Worm (Caenorhabditis elegans) whole organism, L4 larva: Measurements from ENCODE around the gene Y54G2A.18.
"Not testable (repeated sequence)": the region's sequence is repeated elsewhere in the genome, so short reads cannot be mapped to it uniquely, and the experiment has no call there.

Experiments
- F49E8.2 ChIP-seq: sonication (generic microtip); optimal IDR thresholded peaks from 2 replicates; lab custom pipeline; 2016; ENCODE audit warnings: missing compliant biosample characterization, mild to moderate bottlenecking, missing genetic modification characterization, borderline replicate concordance
- ctbp-1 ChIP-seq: fragments of 200-800 bp; sonication (Bioruptor generic); IDR thresholded peaks from 2 replicates; pipeline ENCODE4 v1.3.6; 2022; ENCODE audit warnings: missing genetic modification reagents, missing genetic modification characterization, missing compliant biosample characterization
- lin-39 ChIP-seq: fragments of 150-350 bp; optimal IDR thresholded peaks from 2 replicates; lab custom pipeline; 2014; ENCODE audit warnings: missing biosample characterization, missing genetic modification reagents, missing genetic modification characterization
- nhr-111 ChIP-seq: fragments of 200-800 bp; sonication (Bioruptor generic); optimal IDR thresholded peaks from 2 replicates; lab custom pipeline; 2018; ENCODE audit warnings: mild to moderate bottlenecking, missing genetic modification characterization, missing compliant biosample characterization
- nhr-237 ChIP-seq: sonication (generic microtip); optimal IDR thresholded peaks from 2 replicates; lab custom pipeline; 2017; ENCODE audit warnings: missing biosample characterization, missing genetic modification characterization
- nhr-25 ChIP-seq: sonication (generic microtip); optimal IDR thresholded peaks from 2 replicates; lab custom pipeline; 2017; ENCODE audit warnings: missing genetic modification characterization, mild to moderate bottlenecking, missing compliant biosample characterization, antibody characterized with exemption, moderate library complexity, borderline replicate concordance; ENCODE audit not compliant: insufficient read depth
- nhr-28 ChIP-seq: fragments of 150-350 bp; optimal IDR thresholded peaks from 2 replicates; lab custom pipeline; 2014; ENCODE audit warnings: missing biosample characterization, missing genetic modification characterization
- php-3 ChIP-seq: fragments of 200-800 bp; sonication (Bioruptor generic); IDR thresholded peaks from 2 replicates; pipeline ENCODE4 v1.3.6; 2022; ENCODE audit warnings: missing genetic modification reagents, missing genetic modification characterization, missing compliant biosample characterization
- zfp-2 ChIP-seq: sonication (generic microtip); optimal IDR thresholded peaks from 2 replicates; lab custom pipeline; 2016; ENCODE audit warnings: mild to moderate bottlenecking, missing genetic modification characterization, missing compliant biosample characterization

DNA sequence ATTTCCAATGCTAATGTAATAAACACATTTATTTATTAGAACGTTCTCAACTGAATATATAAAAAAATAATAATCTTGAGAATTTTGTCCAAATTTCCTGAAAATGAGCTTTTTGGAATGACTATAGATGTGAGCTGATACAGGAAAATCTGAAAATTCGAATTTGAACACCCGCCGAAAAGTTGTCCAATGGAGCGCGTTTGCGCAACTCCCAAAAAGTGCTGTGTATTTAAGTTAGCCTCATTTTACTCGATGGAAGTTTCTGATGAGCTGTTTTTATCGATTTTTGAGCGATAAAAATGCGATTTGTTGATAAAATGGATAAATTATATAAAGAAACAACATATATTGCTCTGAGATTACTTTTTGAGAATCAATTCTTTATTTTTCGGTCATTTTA lies 9.7 kb upstream of the Y54G2A.18 start:
- not testable (repeated sequence) for TF ChIP-seq nhr-237; nhr-28 (tag; lab: Kevin White, UChicago); ctbp-1 (GFP tag; lab: Robert Waterston, UW); nhr-25 (tag; lab: Kevin White, UChicago); lin-39 (tag; lab: Kevin White, UChicago); zfp-2 (tag; lab: Kevin White, UChicago); nhr-111 (GFP tag; lab: Kevin White, UChicago); F49E8.2 (tag; lab: Kevin White, UChicago); php-3 (GFP tag; lab: Robert Waterston, UW)
